Worm (Caenorhabditis elegans) whole organism, late embryonic: Measurements from ENCODE around the gene nhr-3.

Source experiments
- rnt-1 ChIP-seq: sonication (generic microtip); optimal IDR thresholded peaks from 2 replicates; lab custom pipeline; 2016; ENCODE audit warnings: missing genetic modification characterization, missing compliant biosample characterization
- tbx-2 ChIP-seq: sonication (generic microtip); optimal IDR thresholded peaks from 2 replicates; lab custom pipeline; 2016; ENCODE audit warnings: missing genetic modification characterization, missing compliant biosample characterization

ce11 chrX:14580853-14581252 lies 22.5 kb downstream of the nhr-3 start:
- TF ChIP-seq tbx-2, result no peak
- no peak for TF ChIP-seq rnt-1 (tag; lab: Kevin White, UChicago)
